Worm (Caenorhabditis elegans) whole organism, young adult: ENCODE results near the gene Y34B4A.7.

Source experiments
- Y56A3A.18 ChIP-seq: fragments of 200-800 bp; sonication (Bioruptor generic); IDR thresholded peaks from 2 replicates; pipeline ENCODE4 v1.3.6; 2022; ENCODE audit warnings: missing genetic modification reagents, missing genetic modification characterization, missing compliant biosample characterization
- efl-1 ChIP-seq: fragments of 150-350 bp; optimal IDR thresholded peaks from 2 replicates; lab custom pipeline; 2014; ENCODE audit warnings: missing biosample characterization, missing genetic modification reagents, missing genetic modification characterization
- egl-44 ChIP-seq: fragments of 200-800 bp; sonication (Bioruptor generic); IDR thresholded peaks from 2 replicates; pipeline ENCODE4 v1.3.6; 2022; ENCODE audit warnings: missing genetic modification reagents, missing genetic modification characterization, missing compliant biosample characterization
- snpc-4 ChIP-seq, 5 experiments: fragments of 150-350 bp in 1 of 5; sonication (generic microtip) in 4 of 5; optimal IDR thresholded peaks; 2 replicates each; lab custom pipeline; 2014 to 2018; ENCODE audit warnings: missing genetic modification characterization in 5 of 5, missing biosample characterization in 3 of 5, antibody characterized with exemption in 2 of 5, mild to moderate bottlenecking in 2 of 5, missing compliant biosample characterization in 2 of 5, missing genotype in 2 of 5, moderate library complexity in 2 of 5, missing genetic modification reagents in 1 of 5
- zfh-2 ChIP-seq: fragments of 200-800 bp; sonication (Bioruptor generic); conservative IDR thresholded peaks from 2 replicates; pipeline ENCODE4 v1.3.6; 2022; ENCODE audit warnings: missing genetic modification reagents, missing genetic modification characterization, missing compliant biosample characterization

- no peak for TF ChIP-seq egl-44
- TF ChIP-seq snpc-4 (GFP tag; optimal IDR thresholded peaks at IDR 0.05; lab: Kevin White, UChicago): no peak
- TF ChIP-seq snpc-4 (tag; optimal IDR thresholded peaks at IDR 0.05; lab: Kevin White, UChicago): no peak
- no peak for TF ChIP-seq zfh-2 (GFP tag; lab: Robert Waterston, UW)
- no peak for TF ChIP-seq efl-1 (GFP tag; lab: Kevin White, UChicago)
- no peak for TF ChIP-seq Y56A3A.18 (GFP tag; lab: Robert Waterston, UW)
These were observed 28.1 kb upstream of the Y34B4A.7 start, which contains the start of gene hrpa-2 for ce11 chrX:5216063-5216462.
